Worm (Caenorhabditis elegans) whole organism, early embryonic: Measurements from ENCODE around the gene K08D10.14.

ENCODE experiments used
- ama-1 ChIP-seq: fragments of 150-350 bp; optimal IDR thresholded peaks from 2 replicates; lab custom pipeline; 2014
- sea-1 ChIP-seq: fragments of 200-800 bp; sonication (Bioruptor generic); conservative IDR thresholded peaks from 2 replicates; pipeline ENCODE4 v1.3.6; 2022; ENCODE audit warnings: missing genetic modification characterization, missing compliant biosample characterization
- tbx-11 ChIP-seq: fragments of 200-800 bp; sonication (Bioruptor generic); IDR thresholded peaks from 2 replicates; pipeline ENCODE4 v1.3.6; 2022; ENCODE audit warnings: missing genetic modification characterization, missing compliant biosample characterization
- tbx-37 ChIP-seq: fragments of 200-800 bp; sonication (Bioruptor generic); conservative IDR thresholded peaks from 2 replicates; pipeline ENCODE4 v1.3.6; 2022; ENCODE audit warnings: missing genetic modification reagents, missing genetic modification characterization, missing compliant biosample characterization

ce11 chrIV:4120263-4120662, 34.5 kb upstream of the K08D10.14 start, which contains the start of gene F49F1.5:
- TF ChIP-seq tbx-37 (no peak), ama-1 (no peak), tbx-11 (GFP tag; lab: Robert Waterston, UW) (no peak), sea-1 (no peak)
